Fruit fly (Drosophila melanogaster): ENCODE measurements around the gene CG9265.

CG9265 gene

dm6 chr2L:21071435-21071834 lies at the start of gene CG9265:
Gene CG9265 (minus strand): TSS chr2L:21071502.
- TF ChIP-seq CG8478 (optimal IDR thresholded peaks at IDR 0.05), result no peak
- no peak for TF ChIP-seq CTCF (optimal IDR thresholded peaks at IDR 0.05)

dm6 chr2L:21115687-21116086 lies 44.4 kb upstream of the CG9265 start:
- no peak for TF ChIP-seq CG8478 (optimal IDR thresholded peaks at IDR 0.05)

dm6 chr2L:21113546-21113945 lies 42.2 kb upstream of the CG9265 start:
- no peak for TF ChIP-seq CTCF (optimal IDR thresholded peaks at IDR 0.05)
- no peak for TF ChIP-seq CG8478 (optimal IDR thresholded peaks at IDR 0.05)

- TF ChIP-seq CTCF (optimal IDR thresholded peaks at IDR 0.05) (no peak), CG8478 (optimal IDR thresholded peaks at IDR 0.05) (no peak)
Observed at dm6 chr2L:21111849-21112248, 40.5 kb upstream of the CG9265 start.

- TF ChIP-seq CG8478 (optimal IDR thresholded peaks at IDR 0.05) (no peak), CTCF (optimal IDR thresholded peaks at IDR 0.05) (no peak)
Observed at dm6 chr2L:21109680-21110079, 38.4 kb upstream of the CG9265 start.

- TF ChIP-seq CTCF (optimal IDR thresholded peaks at IDR 0.05), result peak; percentile 65 to 70
- no peak for TF ChIP-seq CG8478 (optimal IDR thresholded peaks at IDR 0.05)
Observed at dm6 chr2L:21108759-21109282, 37.5 kb upstream of the CG9265 start.

- no peak for TF ChIP-seq CTCF (optimal IDR thresholded peaks at IDR 0.05)
- TF ChIP-seq CG8478 (optimal IDR thresholded peaks at IDR 0.05), result no peak
Observed at dm6 chr2L:21107651-21108489, 36.6 kb upstream of the CG9265 start.

- TF ChIP-seq CG8478 (optimal IDR thresholded peaks at IDR 0.05) (no peak), CTCF (optimal IDR thresholded peaks at IDR 0.05) (no peak)
Observed at dm6 chr2L:21105127-21105526, 33.8 kb upstream of the CG9265 start.

- no peak for TF ChIP-seq CG8478 (optimal IDR thresholded peaks at IDR 0.05)
- TF ChIP-seq CTCF (optimal IDR thresholded peaks at IDR 0.05), result peak; percentile 24 to 27
Observed at dm6 chr2L:21104326-21104725, 33.0 kb upstream of the CG9265 start, which contains the start of the genes CG46307 and Nhe2. Gene CG46307 (plus strand): TSS chr2L:21104568. Gene Nhe2 (plus strand): TSS chr2L:21104568.

- TF ChIP-seq CTCF (optimal IDR thresholded peaks at IDR 0.05), result no peak
- no peak for TF ChIP-seq CG8478 (optimal IDR thresholded peaks at IDR 0.05)
Observed at dm6 chr2L:21102399-21103108, 31.3 kb upstream of the CG9265 start, which contains the start of gene CG9257. Gene CG9257 (plus strand): TSS chr2L:21102743.

- TF ChIP-seq CG8478 (optimal IDR thresholded peaks at IDR 0.05), result no peak
- TF ChIP-seq CTCF (optimal IDR thresholded peaks at IDR 0.05), result no peak
Observed at dm6 chr2L:21097850-21098249, 26.5 kb upstream of the CG9265 start.

- no peak for TF ChIP-seq CTCF (optimal IDR thresholded peaks at IDR 0.05)
- no peak for TF ChIP-seq CG8478 (optimal IDR thresholded peaks at IDR 0.05)
Observed at dm6 chr2L:21096448-21096994, 25.2 kb upstream of the CG9265 start, which contains the start of gene CG34136. Gene CG34136 (plus strand): TSS chr2L:21096922.

- TF ChIP-seq CG8478 (optimal IDR thresholded peaks at IDR 0.05) (no peak), CTCF (optimal IDR thresholded peaks at IDR 0.05) (no peak)
Observed at dm6 chr2L:21090958-21091357, 19.7 kb upstream of the CG9265 start, which contains the start of gene CG14397. Gene CG14397 (plus strand): TSS chr2L:21091227.

dm6 chr2L:21089075-21089474 lies 17.8 kb upstream of the CG9265 start, which contains the start of gene CG9259:
Gene CG9259 (plus strand): TSS chr2L:21089375.
- TF ChIP-seq CG8478 (optimal IDR thresholded peaks at IDR 0.05) (no peak), CTCF (optimal IDR thresholded peaks at IDR 0.05) (no peak)

dm6 chr2L:21088651-21089050 lies 17.3 kb upstream of the CG9265 start, which contains the start of gene ppk13:
Gene ppk13 (minus strand): TSS chr2L:21088751.
- TF ChIP-seq CTCF (optimal IDR thresholded peaks at IDR 0.05) (no peak), CG8478 (optimal IDR thresholded peaks at IDR 0.05) (no peak)
